Worm (Caenorhabditis elegans): Measurements from ENCODE around the gene 2L52.1.
A peak's percentile ranks its signal among the peaks of the same experiment; 100 is the strongest.

Gene 2L52.1

ce11 chrII:1334-1898, at the start of gene 2L52.1:
2L52.1 (plus strand) TSS chrII:1848.
- TF ChIP-seq hmg-11 (tag; optimal IDR thresholded peaks at IDR 0.05) (peak; percentile 9), ZK546.5 (tag; optimal IDR thresholded peaks at IDR 0.05) (no peak), egl-27 (tag; optimal IDR thresholded peaks at IDR 0.05) (no peak), lin-39 (tag; optimal IDR thresholded peaks at IDR 0.05) (peak; percentile 56), nfya-1 (tag; optimal IDR thresholded peaks at IDR 0.05; ENCODE audit: insufficient read depth) (peak; percentile 59), ceh-28 (tag; optimal IDR thresholded peaks at IDR 0.05) (peak; percentile 5), elt-1 (tag; optimal IDR thresholded peaks at IDR 0.05) (no peak), nhr-67 (tag; optimal IDR thresholded peaks at IDR 0.05) (no peak), egl-5 (tag; optimal IDR thresholded peaks at IDR 0.05) (peak; percentile 43), lsy-12 (tag; optimal IDR thresholded peaks at IDR 0.05) (no peak)

DNA sequence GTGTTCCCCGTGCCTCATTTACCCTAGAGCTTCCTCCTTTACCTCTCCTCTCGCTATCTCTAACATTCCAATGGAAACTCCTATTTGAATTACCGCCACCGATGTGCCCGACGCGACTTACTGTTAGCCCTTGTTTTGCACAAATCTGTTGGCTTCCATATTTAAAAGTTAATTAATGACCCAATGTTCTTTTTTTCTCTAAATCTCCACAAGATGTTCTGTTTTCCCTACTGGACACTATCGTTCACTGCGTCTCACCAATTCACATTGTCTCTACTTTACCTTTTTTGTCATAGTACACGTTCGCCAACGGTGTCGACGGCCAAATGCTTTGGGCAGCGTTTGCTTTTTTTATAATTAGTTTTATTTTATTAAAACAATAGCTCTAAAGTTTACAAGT, 1.1 kb upstream of the 2L52.1 start:
- TF ChIP-seq nhr-23 (tag; optimal IDR thresholded peaks at IDR 0.05) (no peak), nhr-77 (tag; optimal IDR thresholded peaks at IDR 0.05) (no peak), nhr-25 (tag; optimal IDR thresholded peaks at IDR 0.05) (no peak), unc-39 (tag; optimal IDR thresholded peaks at IDR 0.05) (no peak), daf-12 (tag; optimal IDR thresholded peaks at IDR 0.05) (no peak), unc-62 (GFP tag; optimal IDR thresholded peaks at IDR 0.05) (no peak)

DNA sequence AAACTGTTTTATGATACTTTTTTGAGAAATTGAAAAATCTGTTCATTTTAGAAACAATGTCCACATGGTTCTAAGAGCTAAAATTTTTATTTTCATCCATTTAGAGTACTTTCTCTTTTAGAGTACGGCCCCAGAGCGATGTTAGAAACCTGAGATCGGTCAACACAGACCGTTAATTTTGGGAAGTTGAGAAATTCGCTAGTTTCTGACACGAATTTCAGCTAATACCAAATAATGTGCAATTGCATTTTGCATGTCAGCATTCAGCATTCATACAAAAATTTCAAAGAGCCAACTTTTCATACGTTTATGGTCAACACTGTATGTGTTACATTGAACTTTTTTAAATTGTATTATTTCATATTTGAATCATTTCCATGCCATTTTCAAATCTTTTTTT, 3.1 kb downstream of the 2L52.1 start:
- TF ChIP-seq eor-1 (tag; optimal IDR thresholded peaks at IDR 0.05) (no peak), pqm-1 (tag; optimal IDR thresholded peaks at IDR 0.05) (no peak), elt-1 (tag; optimal IDR thresholded peaks at IDR 0.05) (no peak), sea-2 (GFP tag; optimal IDR thresholded peaks at IDR 0.05) (no peak), fos-1 (tag; optimal IDR thresholded peaks at IDR 0.05) (no peak), fkh-10 (GFP tag; optimal IDR thresholded peaks at IDR 0.05) (no peak), nhr-28 (tag; optimal IDR thresholded peaks at IDR 0.05) (no peak), egl-5 (tag; optimal IDR thresholded peaks at IDR 0.05) (no peak), tbx-2 (tag; optimal IDR thresholded peaks at IDR 0.05) (no peak), ceh-9 (tag; optimal IDR thresholded peaks at IDR 0.05) (no peak), nhr-43 (tag; optimal IDR thresholded peaks at IDR 0.05; ENCODE audit: poor library complexity, severe bottlenecking) (no peak)

DNA sequence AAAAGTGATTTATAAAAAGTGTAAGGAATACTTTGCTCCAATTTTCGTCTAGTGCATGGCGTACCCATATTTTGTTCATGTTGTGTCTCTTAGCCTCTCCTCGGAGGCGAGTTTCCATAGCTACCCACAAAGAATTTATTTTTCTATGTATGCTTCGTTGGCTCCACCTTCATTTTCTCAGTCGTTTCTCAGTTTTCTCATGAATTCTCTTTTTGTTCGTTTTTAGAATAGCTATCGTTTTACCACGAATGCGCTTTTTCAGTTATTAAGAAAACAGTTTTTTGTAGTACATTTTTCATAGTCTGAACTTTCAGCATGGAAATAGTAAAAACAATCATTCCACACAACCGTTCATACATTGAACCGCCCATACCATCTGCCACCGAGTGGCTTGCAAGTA, 4.7 kb downstream of the 2L52.1 start, which contains the start of gene osta-1:
osta-1 (plus strand) TSS at position 309 of the 400 bp plus-strand sequence.
- TF ChIP-seq lsy-12 (tag; optimal IDR thresholded peaks at IDR 0.05) (no peak), nhr-76 (tag; optimal IDR thresholded peaks at IDR 0.05) (no peak), R02D3.7 (tag; optimal IDR thresholded peaks at IDR 0.05) (no peak), nhr-11 (tag; optimal IDR thresholded peaks at IDR 0.05) (peak; percentile 75), ZK546.5 (tag; optimal IDR thresholded peaks at IDR 0.05) (no peak), nhr-23 (tag; optimal IDR thresholded peaks at IDR 0.05) (no peak)

ce11 chrII:8212-8611, 6.6 kb downstream of the 2L52.1 start:
- TF ChIP-seq ZK546.5 (tag; optimal IDR thresholded peaks at IDR 0.05) (no peak), nhr-25 (tag; optimal IDR thresholded peaks at IDR 0.05) (no peak), aly-2 (tag; optimal IDR thresholded peaks at IDR 0.05) (no peak), skn-1 (tag; optimal IDR thresholded peaks at IDR 0.05) (no peak), ceh-82 (tag; optimal IDR thresholded peaks at IDR 0.05) (no peak), ztf-11 (tag; optimal IDR thresholded peaks at IDR 0.05) (no peak), nhr-23 (tag; optimal IDR thresholded peaks at IDR 0.05) (no peak), ztf-4 (tag; optimal IDR thresholded peaks at IDR 0.05) (no peak), unc-62 (GFP tag; optimal IDR thresholded peaks at IDR 0.05) (no peak), eor-1 (tag; optimal IDR thresholded peaks at IDR 0.05) (no peak), nhr-43 (tag; optimal IDR thresholded peaks at IDR 0.05; ENCODE audit: poor library complexity, severe bottlenecking) (no peak), daf-12 (tag; optimal IDR thresholded peaks at IDR 0.05) (no peak), egl-5 (tag; optimal IDR thresholded peaks at IDR 0.05) (no peak), zag-1 (tag; optimal IDR thresholded peaks at IDR 0.05) (no peak), nhr-76 (tag; optimal IDR thresholded peaks at IDR 0.05) (no peak), elt-2 (tag; optimal IDR thresholded peaks at IDR 0.05) (no peak), nhr-77 (tag; optimal IDR thresholded peaks at IDR 0.05) (no peak), jun-1 (tag; optimal IDR thresholded peaks at IDR 0.05) (no peak), pha-4 (tag; optimal IDR thresholded peaks at IDR 0.05) (no peak)
